Worm (Caenorhabditis elegans) whole organism, L3 larva: ENCODE data around the gene C28C12.12.

ENCODE experiments used
- R02D3.7 ChIP-seq: fragments of 150-350 bp; optimal IDR thresholded peaks from 2 replicates; lab custom pipeline; 2014; ENCODE audit warnings: missing biosample characterization, missing genetic modification characterization
- ZK546.5 ChIP-seq: sonication (generic microtip); optimal IDR thresholded peaks from 2 replicates; lab custom pipeline; 2017; ENCODE audit warnings: missing biosample characterization, missing genetic modification characterization
- aly-2 ChIP-seq: fragments of 150-350 bp; optimal IDR thresholded peaks from 2 replicates; lab custom pipeline; 2014; ENCODE audit warnings: missing biosample characterization, missing genetic modification characterization
- ama-1 ChIP-seq: fragments of 150-350 bp; optimal IDR thresholded peaks from 2 replicates; lab custom pipeline; 2018
- ceh-16 ChIP-seq: sonication (generic microtip); optimal IDR thresholded peaks from 2 replicates; lab custom pipeline; 2017; ENCODE audit warnings: missing biosample characterization, missing genetic modification characterization
- ceh-28 ChIP-seq: fragments of 150-350 bp; optimal IDR thresholded peaks from 2 replicates; lab custom pipeline; 2014; ENCODE audit warnings: missing biosample characterization, missing genetic modification reagents, missing genetic modification characterization
- ceh-82 ChIP-seq: fragments of 150-350 bp; optimal IDR thresholded peaks from 2 replicates; lab custom pipeline; 2014; ENCODE audit warnings: missing biosample characterization, missing genetic modification characterization
- ceh-9 ChIP-seq: sonication (generic microtip); optimal IDR thresholded peaks from 2 replicates; lab custom pipeline; 2018; ENCODE audit warnings: missing biosample characterization, missing genetic modification characterization
- daf-12 ChIP-seq: fragments of 150-350 bp; optimal IDR thresholded peaks from 2 replicates; lab custom pipeline; 2014; ENCODE audit warnings: missing biosample characterization, missing genetic modification reagents, missing genetic modification characterization
- egl-5 ChIP-seq: fragments of 150-350 bp; optimal IDR thresholded peaks from 2 replicates; lab custom pipeline; 2017; ENCODE audit warnings: missing biosample characterization, missing genetic modification reagents, missing genetic modification characterization, inconsistent platforms
- elt-1 ChIP-seq: fragments of 150-350 bp; optimal IDR thresholded peaks from 2 replicates; lab custom pipeline; 2014; ENCODE audit warnings: missing biosample characterization, missing genetic modification characterization
- eor-1 ChIP-seq, 2 experiments: fragments of 150-350 bp; optimal IDR thresholded peaks; 2 replicates each; lab custom pipeline; 2014 to 2018; ENCODE audit warnings: missing biosample characterization in 2 of 2, missing genetic modification characterization in 2 of 2
- fkh-10 ChIP-seq: sonication (generic microtip); optimal IDR thresholded peaks from 2 replicates; lab custom pipeline; 2017; ENCODE audit warnings: missing biosample characterization, missing genetic modification reagents, missing genetic modification characterization
- fkh-2 ChIP-seq: fragments of 150-350 bp; optimal IDR thresholded peaks from 2 replicates; lab custom pipeline; 2014; ENCODE audit warnings: missing biosample characterization, missing genetic modification reagents, missing genetic modification characterization
- hmg-11 ChIP-seq: sonication (generic microtip); optimal IDR thresholded peaks from 2 replicates; lab custom pipeline; 2016; ENCODE audit warnings: missing genetic modification characterization, missing compliant biosample characterization
- jun-1 ChIP-seq: fragments of 150-350 bp; optimal IDR thresholded peaks from 2 replicates; lab custom pipeline; 2014; ENCODE audit warnings: missing biosample characterization, missing genetic modification reagents, missing genetic modification characterization
- lin-15B ChIP-seq: fragments of 150-350 bp; optimal IDR thresholded peaks from 2 replicates; lab custom pipeline; 2014; ENCODE audit warnings: missing biosample characterization, missing genetic modification characterization
- lsy-12 ChIP-seq: sonication (generic microtip); optimal IDR thresholded peaks from 2 replicates; lab custom pipeline; 2016; ENCODE audit warnings: mild to moderate bottlenecking, missing genetic modification characterization, missing compliant biosample characterization
- mdl-1 ChIP-seq: fragments of 150-350 bp; optimal IDR thresholded peaks from 2 replicates; lab custom pipeline; 2014; ENCODE audit warnings: missing biosample characterization, missing genetic modification characterization
- mml-1 ChIP-seq: fragments of 150-350 bp; sonication (generic microtip); optimal IDR thresholded peaks from 3 replicates; lab custom pipeline; 2014; ENCODE audit warnings: missing biosample characterization, missing genetic modification characterization
- nfya-1 ChIP-seq: sonication (generic microtip); optimal IDR thresholded peaks from 2 replicates; lab custom pipeline; 2017; ENCODE audit warnings: missing genetic modification characterization, mild to moderate bottlenecking, missing compliant biosample characterization, antibody characterized with exemption, moderate library complexity; ENCODE audit not compliant: insufficient read depth
- nhr-11 ChIP-seq: fragments of 150-350 bp; optimal IDR thresholded peaks from 2 replicates; lab custom pipeline; 2014; ENCODE audit warnings: missing biosample characterization, missing genetic modification characterization
- nhr-12 ChIP-seq: fragments of 150-350 bp; optimal IDR thresholded peaks from 2 replicates; lab custom pipeline; 2014; ENCODE audit warnings: missing biosample characterization, missing genetic modification characterization
- nhr-23 ChIP-seq: fragments of 150-350 bp; optimal IDR thresholded peaks from 2 replicates; lab custom pipeline; 2014; ENCODE audit warnings: missing biosample characterization, missing genetic modification reagents, missing genetic modification characterization
- nhr-237 ChIP-seq: fragments of 150-350 bp; optimal IDR thresholded peaks from 2 replicates; lab custom pipeline; 2014; ENCODE audit warnings: missing biosample characterization, missing genetic modification characterization
- nhr-25 ChIP-seq: sonication (generic microtip); optimal IDR thresholded peaks from 2 replicates; lab custom pipeline; 2017; ENCODE audit warnings: missing biosample characterization, missing genetic modification characterization
- nhr-28 ChIP-seq: fragments of 150-350 bp; optimal IDR thresholded peaks from 2 replicates; lab custom pipeline; 2014; ENCODE audit warnings: missing biosample characterization, missing genetic modification characterization
- nhr-43 ChIP-seq: sonication (generic microtip); optimal IDR thresholded peaks from 2 replicates; lab custom pipeline; 2016; ENCODE audit warnings: mild to moderate bottlenecking, missing genetic modification characterization, missing compliant biosample characterization; ENCODE audit not compliant: poor library complexity, severe bottlenecking
- nhr-67 ChIP-seq: fragments of 150-350 bp; optimal IDR thresholded peaks from 2 replicates; lab custom pipeline; 2014; ENCODE audit warnings: missing biosample characterization, missing genetic modification characterization
- nhr-76 ChIP-seq: fragments of 150-350 bp; sonication (generic microtip); optimal IDR thresholded peaks from 5 replicates; lab custom pipeline; 2014; ENCODE audit warnings: missing biosample characterization, missing genetic modification characterization
- pha-4 ChIP-seq: fragments of 150-350 bp; optimal IDR thresholded peaks from 2 replicates; lab custom pipeline; 2014; ENCODE audit warnings: missing biosample characterization, missing genetic modification reagents, missing genetic modification characterization
- sea-2 ChIP-seq: fragments of 150-350 bp; sonication (generic microtip); optimal IDR thresholded peaks from 4 replicates; lab custom pipeline; 2014; ENCODE audit warnings: missing biosample characterization, missing genetic modification reagents, missing genetic modification characterization
- skn-1 ChIP-seq: fragments of 150-350 bp; optimal IDR thresholded peaks from 2 replicates; lab custom pipeline; 2014; ENCODE audit warnings: missing biosample characterization, missing genetic modification characterization
- snpc-4 ChIP-seq: fragments of 150-350 bp; optimal IDR thresholded peaks from 2 replicates; lab custom pipeline; 2014; ENCODE audit warnings: missing biosample characterization, missing genetic modification characterization
- tbx-2 ChIP-seq: sonication (generic microtip); optimal IDR thresholded peaks from 2 replicates; lab custom pipeline; 2016; ENCODE audit warnings: mild to moderate bottlenecking, missing genetic modification characterization, missing compliant biosample characterization
- unc-39 ChIP-seq: sonication (generic microtip); optimal IDR thresholded peaks from 4 replicates; lab custom pipeline; 2017; ENCODE audit warnings: missing biosample characterization, missing genetic modification characterization
- unc-62 ChIP-seq: fragments of 150-350 bp; sonication (generic microtip); optimal IDR thresholded peaks from 4 replicates; lab custom pipeline; 2014; ENCODE audit warnings: missing biosample characterization, missing genetic modification reagents, missing genetic modification characterization
- zag-1 ChIP-seq: fragments of 150-350 bp; optimal IDR thresholded peaks from 2 replicates; lab custom pipeline; 2014; ENCODE audit warnings: missing biosample characterization, missing genetic modification characterization
- ztf-4 ChIP-seq: fragments of 150-350 bp; optimal IDR thresholded peaks from 2 replicates; lab custom pipeline; 2014; ENCODE audit warnings: missing biosample characterization, missing genetic modification characterization

Gene C28C12.12

DNA sequence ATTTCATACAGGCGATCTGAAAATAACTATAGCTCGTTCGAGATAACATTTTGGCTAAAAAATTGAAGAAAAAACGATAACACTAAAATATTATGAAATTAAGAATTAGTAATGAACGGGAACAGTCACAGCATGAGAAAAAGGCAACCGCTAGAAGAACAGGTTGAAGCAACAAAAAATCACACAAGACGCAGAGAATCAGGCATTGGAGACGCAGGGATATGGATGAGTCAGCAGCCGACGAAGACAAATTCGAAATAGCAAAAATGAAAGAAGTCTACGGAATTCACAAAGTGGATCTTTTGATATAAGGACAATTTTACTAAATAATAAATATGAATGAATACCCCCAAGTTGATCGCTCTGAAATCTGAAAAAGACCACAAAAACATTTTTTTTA is 14.4 kb upstream of the C28C12.12 start, which contains the start of gene tag-77:
Gene tag-77, minus strand, starts transcription at position 15 of the 400 bp plus-strand sequence.
- TF ChIP-seq jun-1 (tag; lab: Kevin White, UChicago): peak; percentile 34
- TF ChIP-seq nhr-25 (tag; lab: Kevin White, UChicago): peak; percentile 13
- no peak for TF ChIP-seq unc-39 (tag; lab: Kevin White, UChicago)
- TF ChIP-seq ceh-16 (tag; lab: Kevin White, UChicago): no peak
- TF ChIP-seq snpc-4: peak; percentile 50
- TF ChIP-seq fkh-10 (GFP tag; lab: Kevin White, UChicago): no peak
- no peak for TF ChIP-seq R02D3.7 (tag; lab: Kevin White, UChicago)

DNA sequence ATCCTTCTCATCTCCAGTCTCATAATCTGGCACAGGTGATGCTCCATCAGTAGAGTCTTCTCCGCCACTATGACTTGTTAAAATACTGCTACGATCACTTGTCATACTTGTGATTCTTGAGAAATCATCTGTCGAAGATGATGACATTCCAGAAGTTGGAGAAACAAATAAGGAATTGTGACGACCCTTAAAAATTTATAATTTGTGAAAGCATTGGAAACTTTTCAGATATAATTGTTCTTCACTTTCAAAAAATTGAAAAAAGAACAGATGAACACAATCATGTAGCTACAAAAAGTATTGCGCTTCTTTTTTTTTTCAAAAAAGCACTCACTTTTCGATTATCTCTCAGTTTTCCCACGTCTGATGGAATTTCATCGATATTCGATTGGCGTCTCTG is 9.9 kb upstream of the C28C12.12 start:
- TF ChIP-seq nhr-11 (no peak), ZK546.5 (tag; lab: Kevin White, UChicago) (no peak), nhr-76 (tag; lab: Kevin White, UChicago) (no peak), eor-1 (tag; optimal IDR thresholded peaks at IDR 0.05; lab: Kevin White, UChicago) (no peak), nfya-1 (tag; lab: Kevin White, UChicago) (no peak), sea-2 (no peak), ceh-9 (no peak), fkh-10 (GFP tag; lab: Kevin White, UChicago) (no peak), elt-1 (no peak), daf-12 (no peak), ceh-82 (tag; lab: Kevin White, UChicago) (no peak), tbx-2 (tag; lab: Kevin White, UChicago) (no peak), zag-1 (tag; lab: Kevin White, UChicago) (no peak), nhr-28 (no peak), fkh-2 (tag; lab: Kevin White, UChicago) (no peak), nhr-237 (tag; lab: Kevin White, UChicago) (no peak), egl-5 (tag; lab: Kevin White, UChicago) (no peak)

DNA sequence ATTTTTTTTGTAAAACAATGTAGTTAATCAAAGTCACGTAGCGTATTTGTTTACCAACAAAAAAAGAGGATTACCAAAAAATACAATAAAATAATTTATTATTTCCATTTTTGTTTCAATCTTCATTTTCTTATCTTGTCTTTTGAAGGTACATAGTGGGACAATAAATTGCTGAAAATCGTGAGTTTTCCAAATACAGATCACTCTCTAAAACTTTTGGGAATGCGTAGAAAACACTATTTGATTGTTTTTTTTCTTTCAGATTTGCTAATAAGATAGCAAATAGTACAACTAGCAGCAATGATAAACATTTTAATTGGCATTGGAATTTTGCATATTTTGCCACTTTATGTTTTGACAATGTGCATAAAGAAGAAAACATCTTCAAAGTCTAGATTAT is 5.2 kb upstream of the C28C12.12 start, which contains the start of gene C28C12.1:
Gene C28C12.1, plus strand, starts transcription at position 301 of the 400 bp plus-strand sequence.
- TF ChIP-seq aly-2 (tag; lab: Kevin White, UChicago) (no peak), nhr-12 (tag; lab: Kevin White, UChicago) (no peak), ceh-16 (tag; lab: Kevin White, UChicago) (no peak), lin-15B (no peak), zag-1 (tag; lab: Kevin White, UChicago) (no peak), daf-12 (no peak), nhr-67 (tag; lab: Kevin White, UChicago) (no peak), egl-5 (tag; lab: Kevin White, UChicago) (no peak), snpc-4 (no peak), elt-1 (no peak), skn-1 (tag; lab: Kevin White, UChicago) (no peak), nhr-43 (tag; lab: Kevin White, UChicago) (no peak)

DNA sequence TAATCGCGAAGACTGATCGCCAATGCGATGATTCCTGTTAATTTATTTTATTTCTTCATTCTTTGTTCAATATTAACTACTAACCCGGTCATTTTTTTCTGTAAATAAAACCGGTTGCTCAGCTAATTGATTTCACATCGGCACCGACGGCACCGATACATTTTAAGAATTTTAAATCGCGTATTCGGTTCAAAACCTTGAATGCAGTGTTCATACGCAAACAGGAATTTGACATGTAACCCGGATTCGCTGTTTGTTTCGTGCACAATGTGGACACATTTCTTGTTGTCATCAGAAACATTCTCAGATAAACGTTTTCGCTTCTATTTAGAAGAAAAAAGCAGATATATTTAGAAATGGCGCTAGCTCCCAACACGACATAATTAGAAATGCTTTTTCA is 3.8 kb upstream of the C28C12.12 start:
- TF ChIP-seq mdl-1 (tag; lab: Kevin White, UChicago) (no peak), nhr-11 (no peak), ztf-4 (tag; lab: Kevin White, UChicago) (no peak), fkh-2 (tag; lab: Kevin White, UChicago) (no peak), zag-1 (tag; lab: Kevin White, UChicago) (no peak)

DNA sequence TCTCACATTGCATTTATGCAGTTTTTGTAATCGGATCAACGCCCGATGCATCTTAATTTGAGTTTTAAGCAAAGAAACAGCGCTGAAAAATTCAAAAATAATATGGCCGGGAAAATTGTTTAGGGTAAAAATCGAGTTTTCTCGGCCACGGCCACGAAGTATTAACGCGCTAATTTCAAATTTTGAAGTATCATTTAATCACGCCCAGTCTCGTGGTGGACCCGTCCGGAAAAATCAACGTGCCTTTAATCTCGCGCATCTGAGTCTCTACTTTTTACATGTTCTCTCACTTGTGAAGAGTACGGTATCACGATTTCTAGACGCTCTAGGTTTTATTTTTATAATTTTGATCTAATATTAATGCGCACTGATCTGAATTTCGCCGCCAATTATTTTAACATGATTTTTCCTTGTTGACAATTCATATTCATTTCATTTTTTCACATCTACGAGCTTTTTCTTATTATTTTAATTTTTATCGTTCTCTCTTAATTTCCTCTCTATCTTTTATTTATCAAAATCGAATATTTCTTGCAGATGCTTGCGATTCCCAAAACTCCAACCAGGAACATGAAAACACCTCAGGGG is 2.7 kb upstream of the C28C12.12 start, which contains the start of the genes acdh-13 and mesp-1:
Gene acdh-13, minus strand, starts transcription at position 51 of the 588 bp plus-strand sequence.
Gene mesp-1, plus strand, starts transcription at position 538 of the 588 bp plus-strand sequence.
- TF ChIP-seq lsy-12 (no peak), ceh-82 (tag; lab: Kevin White, UChicago) (no peak), unc-39 (tag; lab: Kevin White, UChicago) (no peak), daf-12 (no peak), fkh-2 (tag; lab: Kevin White, UChicago) (no peak), nhr-23 (tag; lab: Kevin White, UChicago) (no peak), nhr-43 (tag; lab: Kevin White, UChicago) (peak; percentile 47), lin-15B (peak; percentile 43), ceh-28 (tag; lab: Kevin White, UChicago) (no peak), unc-62 (no peak), zag-1 (tag; lab: Kevin White, UChicago) (no peak), snpc-4 (peak; percentile 52), mml-1 (tag; lab: Kevin White, UChicago) (no peak), ama-1 (lab: Kevin White, UChicago) (no peak), nfya-1 (tag; lab: Kevin White, UChicago) (peak; percentile 46), hmg-11 (tag; lab: Kevin White, UChicago) (no peak), mdl-1 (tag; lab: Kevin White, UChicago) (no peak), pha-4 (tag; lab: Kevin White, UChicago) (peak; percentile 40), nhr-12 (tag; lab: Kevin White, UChicago) (no peak), egl-5 (tag; lab: Kevin White, UChicago) (peak; percentile 11)
